Fruit fly (Drosophila melanogaster) whole organism, wandering third instar larva: Measurements from ENCODE around the gene CG14110.

Experiments
- CG32264 ChIP-seq: fragments of 200-800 bp; sonication (Bioruptor generic); optimal IDR thresholded peaks from 2 replicates; lab custom pipeline; 2016; ENCODE audit warnings: missing biosample characterization, missing genetic modification characterization
- CrebA ChIP-seq: fragments of 200-800 bp; sonication (Bioruptor generic); optimal IDR thresholded peaks from 2 replicates; lab custom pipeline; 2016; ENCODE audit warnings: missing biosample characterization, mild to moderate bottlenecking, missing genetic modification characterization, borderline replicate concordance
- Dfd ChIP-seq: fragments of >200 bp; optimal IDR thresholded peaks from 2 replicates; lab custom pipeline; 2017; ENCODE audit warnings: missing biosample characterization, missing genetic modification characterization
- Dif ChIP-seq: fragments of 200-275, 200-300 bp; sonication (Bioruptor generic); optimal IDR thresholded peaks from 2 replicates; lab custom pipeline; 2018; ENCODE audit warnings: missing biosample characterization, missing genetic modification characterization; ENCODE audit not compliant: partially characterized antibody
- HLH106 ChIP-seq: fragments of 200-800 bp; optimal IDR thresholded peaks from 3 replicates; lab custom pipeline; 2019; ENCODE audit warnings: missing biosample characterization, mild to moderate bottlenecking, missing genetic modification characterization, moderate library complexity
- Hnf4 ChIP-seq: fragments of 200-800 bp; sonication (Bioruptor generic); optimal IDR thresholded peaks from 2 replicates; lab custom pipeline; 2016; ENCODE audit warnings: missing biosample characterization, mild to moderate bottlenecking, missing genetic modification characterization
- Hr78 ChIP-seq: fragments of >200 bp; optimal IDR thresholded peaks from 2 replicates; lab custom pipeline; 2017; ENCODE audit warnings: missing biosample characterization, missing genetic modification characterization
- Hr83 ChIP-seq: fragments of 200-300 bp; sonication (Bioruptor generic); optimal IDR thresholded peaks from 2 replicates; lab custom pipeline; 2016; ENCODE audit warnings: missing biosample characterization, mild to moderate bottlenecking, missing genetic modification characterization, moderate library complexity; ENCODE audit not compliant: poor library complexity, severe bottlenecking
- Myc ChIP-seq: fragments of >200 bp; optimal IDR thresholded peaks from 2 replicates; lab custom pipeline; 2017
- N ChIP-seq: fragments of >200 bp; optimal IDR thresholded peaks from 2 replicates; lab custom pipeline; 2018; ENCODE audit warnings: missing biosample characterization, missing external identifiers, missing genetic modification characterization
- OdsH ChIP-seq: fragments of 200-800 bp; sonication (Bioruptor generic); optimal IDR thresholded peaks from 2 replicates; lab custom pipeline; 2016; ENCODE audit warnings: missing biosample characterization, mild to moderate bottlenecking, missing genetic modification characterization
- Rel ChIP-seq, 2 experiments: fragments of 200-800 bp; sonication (Bioruptor generic) in 1 of 2; optimal IDR thresholded peaks; 2 replicates in 1 of 2; 3 replicates in 1 of 2; lab custom pipeline; 2016 to 2019; ENCODE audit warnings: mild to moderate bottlenecking in 2 of 2, missing biosample characterization in 2 of 2, missing genetic modification characterization in 2 of 2, moderate library complexity in 1 of 2
- Vsx2 ChIP-seq: fragments of 200-300, 225-300 bp; sonication (Bioruptor generic); optimal IDR thresholded peaks from 2 replicates; lab custom pipeline; 2018; ENCODE audit warnings: missing biosample characterization, missing genetic modification characterization; ENCODE audit not compliant: partially characterized antibody
- brk ChIP-seq: fragments of 200-800 bp; sonication (Bioruptor generic); optimal IDR thresholded peaks from 2 replicates; lab custom pipeline; 2016; ENCODE audit warnings: missing biosample characterization, mild to moderate bottlenecking, missing genetic modification characterization
- dl ChIP-seq, 2 experiments: fragments of 175-275, 200-275 bp in 1 of 2; fragments of 200-275 bp in 1 of 2; sonication (Bioruptor generic); optimal IDR thresholded peaks; lab custom pipeline; 2018; ENCODE audit warnings: mild to moderate bottlenecking in 2 of 2, missing biosample characterization in 2 of 2, missing genetic modification characterization in 2 of 2, moderate library complexity in 2 of 2; ENCODE audit not compliant: partially characterized antibody in 2 of 2, insufficient read depth in 1 of 2
- dmrt93B ChIP-seq: fragments of 200-800 bp; sonication (Bioruptor generic); optimal IDR thresholded peaks from 2 replicates; lab custom pipeline; 2018; ENCODE audit warnings: missing biosample characterization, mild to moderate bottlenecking, missing genetic modification characterization
- dsf ChIP-seq: sonication (Bioruptor generic); optimal IDR thresholded peaks from 2 replicates; lab custom pipeline; 2016; ENCODE audit warnings: missing biosample characterization, missing genetic modification characterization, borderline replicate concordance
- ey ChIP-seq: fragments of 200-800 bp; sonication (Bioruptor generic); optimal IDR thresholded peaks from 2 replicates; lab custom pipeline; 2016; ENCODE audit warnings: missing biosample characterization, missing genetic modification characterization
- foxo ChIP-seq, 2 experiments: fragments of 200-800 bp; sonication (Bioruptor generic); optimal IDR thresholded peaks; 2 replicates in 1 of 2; 3 replicates in 1 of 2; lab custom pipeline; 2016 to 2017; ENCODE audit warnings: missing biosample characterization in 2 of 2, missing genetic modification characterization in 2 of 2
- fru ChIP-seq: fragments of 200-800 bp; sonication (Bioruptor generic); optimal IDR thresholded peaks from 3 replicates; lab custom pipeline; 2016; ENCODE audit warnings: missing biosample characterization, mild to moderate bottlenecking, missing genetic modification characterization
- jim ChIP-seq: fragments of 175-275, 200-325 bp; sonication (Bioruptor generic); optimal IDR thresholded peaks from 2 replicates; lab custom pipeline; 2016; ENCODE audit warnings: missing biosample characterization, mild to moderate bottlenecking, missing genetic modification characterization
- lola ChIP-seq: fragments of >200 bp; optimal IDR thresholded peaks from 2 replicates; lab custom pipeline; 2017; ENCODE audit warnings: missing biosample characterization, missing genetic modification characterization
- psq ChIP-seq: fragments of 200-800 bp; sonication (Bioruptor generic); optimal IDR thresholded peaks from 3 replicates; lab custom pipeline; 2017; ENCODE audit warnings: missing biosample characterization, mild to moderate bottlenecking, missing genetic modification characterization, moderate library complexity
- rgr ChIP-seq: fragments of 200-800 bp; sonication (Bioruptor generic); optimal IDR thresholded peaks from 3 replicates; lab custom pipeline; 2016; ENCODE audit warnings: missing biosample characterization, mild to moderate bottlenecking, missing genetic modification characterization
- sage ChIP-seq: fragments of 200-800 bp; sonication (Bioruptor generic); optimal IDR thresholded peaks from 2 replicates; lab custom pipeline; 2016; ENCODE audit warnings: missing biosample characterization, mild to moderate bottlenecking, missing genetic modification characterization
- sv ChIP-seq: fragments of 200-800 bp; sonication (Bioruptor generic); optimal IDR thresholded peaks from 3 replicates; lab custom pipeline; 2016; ENCODE audit warnings: missing biosample characterization, missing genetic modification characterization
- usp ChIP-seq: fragments of >200 bp; optimal IDR thresholded peaks from 2 replicates; lab custom pipeline; 2017; ENCODE audit warnings: missing biosample characterization, missing genetic modification characterization
- woc ChIP-seq: sonication (Bioruptor generic); optimal IDR thresholded peaks from 2 replicates; lab custom pipeline; 2016; ENCODE audit warnings: missing biosample characterization, mild to moderate bottlenecking, missing genetic modification characterization

Gene CG14110

dm6 chr3L:13424068-13424467 lies 39.5 kb downstream of the CG14110 start, which contains the start of gene CG33263:
Gene CG33263, minus strand, starts transcription at chr3L:13424168.
- no peak for TF ChIP-seq OdsH (GFP tag; lab: Kevin White, UChicago)

- no peak for TF ChIP-seq Vsx2 (GFP tag; lab: Kevin White, UChicago)
- TF ChIP-seq dmrt93B (GFP tag; lab: Kevin White, UChicago): no peak
- TF ChIP-seq N: no peak
- TF ChIP-seq rgr: no peak
- TF ChIP-seq ey (GFP tag; lab: Kevin White, UChicago): no peak
- TF ChIP-seq sv (GFP tag; lab: Kevin White, UChicago): no peak
- TF ChIP-seq Hnf4 (GFP tag; lab: Kevin White, UChicago): no peak
- no peak for TF ChIP-seq HLH106 (tag; lab: Kevin White, UChicago)
- TF ChIP-seq foxo (GFP tag; optimal IDR thresholded peaks at IDR 0.05; lab: Kevin White, UChicago): no peak
- no peak for TF ChIP-seq Hr78 (GFP tag; lab: Kevin White, UChicago)
- TF ChIP-seq OdsH (GFP tag; lab: Kevin White, UChicago): no peak
- TF ChIP-seq CG32264 (GFP tag; lab: Kevin White, UChicago): no peak
- TF ChIP-seq dl (GFP tag; optimal IDR thresholded peaks at IDR 0.05; lab: Kevin White, UChicago; ENCODE audit: insufficient read depth in 1 of 2, partially characterized antibody in 2 of 2): no peak
- no peak for TF ChIP-seq Dif (GFP tag; lab: Kevin White, UChicago)
- TF ChIP-seq psq (GFP tag; lab: Kevin White, UChicago): no peak
- TF ChIP-seq Myc (lab: Kevin White, UChicago): no peak
These were observed 41.0 kb downstream of the CG14110 start, which contains the start of gene CG14106 for dm6 chr3L:13425571-13425970. Gene CG14106, minus strand, starts transcription at chr3L:13425671.

dm6 chr3L:13426573-13426972 lies 42.0 kb downstream of the CG14110 start, which contains the start of gene CG14105:
Gene CG14105, minus strand, starts transcription at chr3L:13426673.
- no peak for TF ChIP-seq N
- no peak for TF ChIP-seq Dif (GFP tag; lab: Kevin White, UChicago)
- no peak for TF ChIP-seq Rel (GFP tag; optimal IDR thresholded peaks at IDR 0.05; lab: Kevin White, UChicago)
- TF ChIP-seq Rel (tag; optimal IDR thresholded peaks at IDR 0.05; lab: Kevin White, UChicago): no peak
- TF ChIP-seq CG32264 (GFP tag; lab: Kevin White, UChicago): no peak
- no peak for TF ChIP-seq psq (GFP tag; lab: Kevin White, UChicago)
- no peak for TF ChIP-seq OdsH (GFP tag; lab: Kevin White, UChicago)
- no peak for TF ChIP-seq usp (GFP tag; lab: Kevin White, UChicago)
- TF ChIP-seq dsf (GFP tag; lab: Kevin White, UChicago): no peak

dm6 chr3L:13430171-13430570 lies 45.6 kb downstream of the CG14110 start:
- peak; percentile 94 for TF ChIP-seq Dfd (GFP tag; lab: Kevin White, UChicago)
- TF ChIP-seq rgr: no peak

dm6 chr3L:13432791-13433190 lies 48.2 kb downstream of the CG14110 start:
- TF ChIP-seq N: no peak

dm6 chr3L:13433522-13433921 lies 48.9 kb downstream of the CG14110 start:
- TF ChIP-seq woc (no peak), sage (GFP tag; lab: Kevin White, UChicago) (no peak), dsf (GFP tag; lab: Kevin White, UChicago) (no peak), jim (GFP tag; lab: Kevin White, UChicago) (no peak), brk (no peak), Hr78 (GFP tag; lab: Kevin White, UChicago) (no peak), fru (GFP tag; lab: Kevin White, UChicago) (no peak), Rel (GFP tag; optimal IDR thresholded peaks at IDR 0.05; lab: Kevin White, UChicago) (no peak), Rel (tag; optimal IDR thresholded peaks at IDR 0.05; lab: Kevin White, UChicago) (no peak), Hr83 (no peak), Hnf4 (GFP tag; lab: Kevin White, UChicago) (no peak), CrebA (no peak), rgr (no peak), N (no peak), lola (no peak)
